Fruit fly (Drosophila melanogaster) whole organism, prepupa: ENCODE data around the gene unc-4.

Source experiments
- CG10631 ChIP-seq: fragments of 200-800 bp; sonication (Bioruptor generic); optimal IDR thresholded peaks from 2 replicates; lab custom pipeline; 2016; ENCODE audit warnings: missing biosample characterization, missing genetic modification characterization
- CG10669 ChIP-seq: fragments of 200-800 bp; sonication (Bioruptor generic); optimal IDR thresholded peaks from 3 replicates; lab custom pipeline; 2018; ENCODE audit warnings: missing biosample characterization, mild to moderate bottlenecking, missing genetic modification characterization, moderate library complexity
- CG11902 ChIP-seq: fragments of 200-800 bp; sonication (Bioruptor generic); optimal IDR thresholded peaks from 3 replicates; lab custom pipeline; 2016; ENCODE audit warnings: missing biosample characterization, missing genetic modification characterization
- CG15336 ChIP-seq: fragments of 200-800 bp; sonication (Bioruptor generic); IDR thresholded peaks from 2 replicates; pipeline ENCODE4 v1.3.6; 2022; ENCODE audit warnings: missing biosample characterization, missing genetic modification characterization
- CG1621 ChIP-seq: fragments of 200-800 bp; sonication (Bioruptor generic); optimal IDR thresholded peaks from 3 replicates; lab custom pipeline; 2018; ENCODE audit warnings: missing biosample characterization, mild to moderate bottlenecking, missing genetic modification characterization
- CG16779 ChIP-seq: fragments of 200-800 bp; sonication (Bioruptor generic); optimal IDR thresholded peaks from 3 replicates; lab custom pipeline; 2017; ENCODE audit warnings: missing biosample characterization, mild to moderate bottlenecking, missing genetic modification characterization
- CG31627 ChIP-seq: fragments of 200-800 bp; sonication (Bioruptor generic); optimal IDR thresholded peaks from 3 replicates; lab custom pipeline; 2016; ENCODE audit warnings: missing biosample characterization, missing genetic modification characterization
- CG32006 ChIP-seq: fragments of 200-800 bp; sonication (Bioruptor generic); optimal IDR thresholded peaks from 3 replicates; lab custom pipeline; 2017; ENCODE audit warnings: missing biosample characterization, mild to moderate bottlenecking, missing genetic modification characterization
- CG34406 ChIP-seq: fragments of 200-800 bp; sonication (Bioruptor generic); optimal IDR thresholded peaks from 3 replicates; lab custom pipeline; 2016; ENCODE audit warnings: missing biosample characterization, missing genetic modification characterization
- CG3919 ChIP-seq: fragments of 200-800 bp; sonication (Bioruptor generic); optimal IDR thresholded peaks from 3 replicates; lab custom pipeline; 2016; ENCODE audit warnings: missing biosample characterization, missing genetic modification characterization
- CG6163 ChIP-seq: fragments of 200-800 bp; sonication (Bioruptor generic); IDR thresholded peaks from 3 replicates; pipeline ENCODE4 v1.3.6; 2022; ENCODE audit warnings: missing biosample characterization, missing genetic modification characterization
- CG6276 ChIP-seq: fragments of 200-800 bp; sonication (Bioruptor generic); optimal IDR thresholded peaks from 2 replicates; lab custom pipeline; 2017; ENCODE audit warnings: missing biosample characterization, mild to moderate bottlenecking, missing genetic modification characterization
- CG6808 ChIP-seq: fragments of 200-800 bp; sonication (Bioruptor generic); optimal IDR thresholded peaks from 3 replicates; lab custom pipeline; 2017; ENCODE audit warnings: missing biosample characterization, missing genetic modification characterization, mild to moderate bottlenecking, moderate library complexity, missing genetic modification reagents
- CG7368 ChIP-seq: fragments of 200-800 bp; sonication (Bioruptor generic); optimal IDR thresholded peaks from 3 replicates; lab custom pipeline; 2016; ENCODE audit warnings: missing biosample characterization, missing genetic modification characterization
- CG8319 ChIP-seq: fragments of 200-800 bp; sonication (Bioruptor generic); optimal IDR thresholded peaks from 3 replicates; lab custom pipeline; 2016; ENCODE audit warnings: missing biosample characterization, missing genetic modification characterization
- CG8632 ChIP-seq: fragments of 200-800 bp; sonication (Bioruptor generic); optimal IDR thresholded peaks from 3 replicates; lab custom pipeline; 2016; ENCODE audit warnings: missing biosample characterization, missing genetic modification characterization
- CG9139 ChIP-seq: fragments of 200-800 bp; sonication (Bioruptor generic); optimal IDR thresholded peaks from 3 replicates; lab custom pipeline; 2017; ENCODE audit warnings: missing biosample characterization, mild to moderate bottlenecking, missing genetic modification characterization
- Eip75B ChIP-seq: fragments of 200-800 bp; sonication (Bioruptor generic); optimal IDR thresholded peaks from 3 replicates; lab custom pipeline; 2016; ENCODE audit warnings: missing biosample characterization, missing genetic modification characterization
- Eip78C ChIP-seq: fragments of 200-800 bp; sonication (Bioruptor generic); peaks from one replicate; lab custom pipeline; 2016; ENCODE audit warnings: missing biosample characterization, missing genetic modification characterization
- Ets96B ChIP-seq: fragments of 200-800 bp; optimal IDR thresholded peaks from 2 replicates; lab custom pipeline; 2019; ENCODE audit warnings: missing biosample characterization, mild to moderate bottlenecking, missing genetic modification characterization, moderate library complexity
- Hr39 ChIP-seq: fragments of 200-800 bp; sonication (Bioruptor generic); optimal IDR thresholded peaks from 2 replicates; lab custom pipeline; 2016; ENCODE audit warnings: missing biosample characterization, missing genetic modification characterization
- Hr4 ChIP-seq: fragments of 200-800 bp; sonication (Bioruptor generic); optimal IDR thresholded peaks from 3 replicates; lab custom pipeline; 2016; ENCODE audit warnings: missing biosample characterization, missing genetic modification characterization
- Lpt ChIP-seq: fragments of 200-800 bp; sonication (Bioruptor generic); optimal IDR thresholded peaks from 3 replicates; lab custom pipeline; 2016; ENCODE audit warnings: missing biosample characterization, missing genetic modification characterization
- OdsH ChIP-seq: fragments of 200-800 bp; sonication (Bioruptor generic); optimal IDR thresholded peaks from 3 replicates; lab custom pipeline; 2016; ENCODE audit warnings: missing biosample characterization, missing genetic modification characterization
- Smox ChIP-seq: fragments of 200-800 bp; sonication (Bioruptor generic); optimal IDR thresholded peaks from 3 replicates; lab custom pipeline; 2016; ENCODE audit warnings: missing biosample characterization, missing genetic modification characterization
- Sox102F ChIP-seq: fragments of 200-800 bp; sonication (Bioruptor generic); optimal IDR thresholded peaks from 2 replicates; lab custom pipeline; 2016; ENCODE audit warnings: missing biosample characterization, mild to moderate bottlenecking, missing genetic modification characterization
- Sox14 ChIP-seq: fragments of 200-800 bp; sonication (Bioruptor generic); optimal IDR thresholded peaks from 3 replicates; lab custom pipeline; 2016; ENCODE audit warnings: missing biosample characterization, missing genetic modification characterization
- achi ChIP-seq: fragments of 200-800 bp; sonication (Bioruptor generic); optimal IDR thresholded peaks from 3 replicates; lab custom pipeline; 2016; ENCODE audit warnings: missing biosample characterization, missing genetic modification characterization
- acj6 ChIP-seq: fragments of 200-800 bp; sonication (Bioruptor generic); optimal IDR thresholded peaks from 3 replicates; lab custom pipeline; 2016; ENCODE audit warnings: missing biosample characterization, missing genetic modification characterization
- dac ChIP-seq: fragments of 200-800 bp; sonication (Bioruptor generic); optimal IDR thresholded peaks from 2 replicates; lab custom pipeline; 2017; ENCODE audit warnings: missing biosample characterization, mild to moderate bottlenecking, missing genetic modification characterization
- dsx ChIP-seq: fragments of 200-800 bp; optimal IDR thresholded peaks from 3 replicates; lab custom pipeline; 2019; ENCODE audit warnings: missing biosample characterization, mild to moderate bottlenecking, missing genetic modification characterization, moderate library complexity; ENCODE audit not compliant: poor library complexity, severe bottlenecking
- eg ChIP-seq: fragments of 200-800 bp; sonication (Bioruptor generic); IDR thresholded peaks from 3 replicates; pipeline ENCODE4 v1.3.6; 2022; ENCODE audit warnings: missing biosample characterization, missing genetic modification characterization
- esn ChIP-seq: fragments of 200-800 bp; sonication (Bioruptor generic); optimal IDR thresholded peaks from 2 replicates; lab custom pipeline; 2016; ENCODE audit warnings: missing biosample characterization, mild to moderate bottlenecking, missing genetic modification characterization, moderate library complexity
- fd59A ChIP-seq: fragments of 200-800 bp; sonication (Bioruptor generic); optimal IDR thresholded peaks from 2 replicates; lab custom pipeline; 2017; ENCODE audit warnings: missing biosample characterization, mild to moderate bottlenecking, missing genetic modification characterization, missing genetic modification reagents
- fd85E ChIP-seq: fragments of 200-800 bp; sonication (Bioruptor generic); optimal IDR thresholded peaks from 3 replicates; lab custom pipeline; 2016; ENCODE audit warnings: missing biosample characterization, missing genetic modification characterization
- fkh ChIP-seq: fragments of 200-800 bp; sonication (Bioruptor generic); optimal IDR thresholded peaks from 3 replicates; lab custom pipeline; 2017; ENCODE audit warnings: missing biosample characterization, mild to moderate bottlenecking, missing genetic modification characterization, moderate library complexity
- lz ChIP-seq: fragments of 200-800 bp; sonication (Bioruptor generic); optimal IDR thresholded peaks from 3 replicates; lab custom pipeline; 2016; ENCODE audit warnings: missing biosample characterization, missing genetic modification characterization
- net ChIP-seq: fragments of 200-800 bp; sonication (Bioruptor generic); optimal IDR thresholded peaks from 3 replicates; lab custom pipeline; 2016; ENCODE audit warnings: missing biosample characterization, missing genetic modification characterization
- salr ChIP-seq, 2 experiments: fragments of 200-800 bp; sonication (Bioruptor generic); optimal IDR thresholded peaks; 3 replicates each; lab custom pipeline; 2016 to 2018; ENCODE audit warnings: missing biosample characterization in 2 of 2, missing genetic modification characterization in 2 of 2, mild to moderate bottlenecking in 1 of 2
- spab ChIP-seq: fragments of 200-800 bp; sonication (Bioruptor generic); optimal IDR thresholded peaks from 2 replicates; lab custom pipeline; 2017; ENCODE audit warnings: missing biosample characterization, mild to moderate bottlenecking, missing genetic modification characterization, missing genetic modification reagents
- ss ChIP-seq, 2 experiments: fragments of 200-800 bp; sonication (Bioruptor generic); optimal IDR thresholded peaks; 2 replicates in 1 of 2; 3 replicates in 1 of 2; lab custom pipeline; 2017 to 2018; ENCODE audit warnings: mild to moderate bottlenecking in 2 of 2, missing biosample characterization in 2 of 2, missing genetic modification characterization in 2 of 2, moderate library complexity in 1 of 2
- topi ChIP-seq: fragments of 200-800 bp; sonication (Bioruptor generic); optimal IDR thresholded peaks from 3 replicates; lab custom pipeline; 2016; ENCODE audit warnings: missing biosample characterization, missing genetic modification characterization

unc-4 gene

DNA sequence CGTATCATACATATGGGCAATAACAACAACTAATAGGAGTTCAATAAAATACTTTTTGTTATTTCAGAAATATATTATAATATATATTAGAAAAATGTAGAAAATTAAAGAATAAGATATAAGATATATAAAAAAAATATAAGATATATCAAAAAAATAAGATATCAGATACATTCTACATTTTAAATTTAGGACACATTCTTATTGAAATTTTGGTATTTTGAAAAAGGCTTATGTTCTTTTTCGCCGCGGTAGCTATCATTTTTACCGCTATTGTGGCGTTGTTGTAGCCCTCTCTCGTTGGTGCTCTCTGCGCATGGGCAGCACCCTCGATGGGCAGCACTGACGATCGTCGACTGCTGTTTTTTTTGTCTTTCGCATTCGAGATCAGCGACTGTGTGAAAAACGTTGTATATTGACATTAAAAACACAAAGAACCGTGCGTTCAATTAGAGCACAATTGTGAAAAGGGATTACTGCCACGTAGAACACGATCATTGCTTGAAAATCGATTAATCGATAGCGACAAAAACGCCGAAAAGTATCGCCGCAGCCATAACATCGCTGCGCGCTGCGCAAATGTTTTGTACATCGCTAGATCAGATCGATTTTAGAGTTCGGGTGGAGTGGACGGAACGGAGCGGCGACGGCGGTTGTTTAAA, 30.4 kb upstream of the unc-4 start (continued):
- TF ChIP-seq CG10669 (GFP tag; lab: Kevin White, UChicago) (peak; percentile 17), dac (no peak), lz (GFP tag; lab: Kevin White, UChicago) (peak; percentile 49), CG6276 (GFP tag; lab: Kevin White, UChicago) (peak; percentile 37), CG31627 (GFP tag; lab: Kevin White, UChicago) (no peak), CG1621 (tag; lab: Kevin White, UChicago) (no peak), Sox102F (GFP tag; lab: Kevin White, UChicago) (peak; percentile 16), dsx (GFP tag; lab: Kevin White, UChicago) (no peak), acj6 (GFP tag; lab: Kevin White, UChicago) (peak; percentile 33), OdsH (GFP tag; lab: Kevin White, UChicago) (peak; percentile 29), Smox (peak; percentile 26), CG15336 (peak; percentile 59; the same call in 1 of the 2 replicates), Eip78C (GFP tag; lab: Kevin White, UChicago) (no peak), Sox14 (GFP tag; lab: Kevin White, UChicago) (peak; percentile 50), salr (GFP tag; optimal IDR thresholded peaks at IDR 0.05; lab: Kevin White, UChicago) (no peak), CG3919 (GFP tag; lab: Kevin White, UChicago) (no peak), achi (GFP tag; lab: Kevin White, UChicago) (peak; percentile 31), eg (GFP tag; lab: Robert Waterston, UW) (peak; percentile 69; the same call in 2 of the 3 replicates), fd85E (GFP tag; lab: Kevin White, UChicago) (no peak), esn (GFP tag; lab: Kevin White, UChicago) (peak; percentile 37), Eip75B (GFP tag; lab: Kevin White, UChicago) (peak; percentile 8)

DNA sequence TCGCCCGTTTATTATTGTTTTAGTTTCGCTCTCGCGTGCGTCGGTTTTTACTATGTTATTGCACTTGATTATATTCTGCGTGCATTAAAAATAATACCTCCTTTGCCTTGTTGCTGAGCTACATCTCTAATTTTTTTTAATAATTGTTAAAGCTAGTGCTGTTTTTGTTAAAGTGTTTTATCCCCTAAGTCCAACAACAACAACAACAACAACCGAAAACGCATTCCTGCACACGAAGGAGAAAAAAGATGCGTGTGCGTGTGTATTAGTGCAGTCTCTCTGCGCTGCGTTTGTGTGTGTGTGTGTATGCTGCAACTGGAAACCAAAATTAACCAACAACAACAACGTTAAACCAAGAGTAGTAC, 29.9 kb upstream of the unc-4 start:
- TF ChIP-seq OdsH (GFP tag; lab: Kevin White, UChicago) (no peak), Sox102F (GFP tag; lab: Kevin White, UChicago) (peak; percentile 14), CG6163 (GFP tag; lab: Robert Waterston, UW) (peak; percentile 20; the same call in 1 of the 3 replicates), Hr4 (GFP tag; lab: Kevin White, UChicago) (no peak), CG15336 (peak; percentile 37; the same call in 1 of the 2 replicates), Hr39 (GFP tag; lab: Kevin White, UChicago) (peak; percentile 6), Eip78C (GFP tag; lab: Kevin White, UChicago) (peak; percentile 69), CG11902 (GFP tag; lab: Kevin White, UChicago) (no peak)

DNA sequence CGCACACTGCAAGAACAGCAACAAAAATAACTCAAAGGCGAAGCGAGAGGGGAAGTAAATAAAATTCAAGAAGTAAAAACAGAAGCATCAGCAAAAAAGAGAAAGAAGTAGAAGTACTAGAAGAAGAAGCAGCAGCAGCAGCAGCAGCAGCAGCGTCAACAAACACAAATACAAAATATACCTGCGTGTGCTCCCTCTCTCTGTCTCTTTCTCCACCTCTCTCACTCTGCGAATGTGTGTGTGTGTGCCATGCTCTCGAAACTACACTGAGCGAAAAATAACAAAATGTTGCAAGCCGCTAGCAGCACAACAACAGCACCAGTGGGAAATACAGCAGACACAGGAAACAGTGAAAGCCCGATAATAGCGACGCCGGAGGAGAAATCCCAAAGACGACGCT, 29.4 kb upstream of the unc-4 start:
- peak; percentile 36 for TF ChIP-seq Eip78C (GFP tag; lab: Kevin White, UChicago)
- TF ChIP-seq eg (GFP tag; lab: Robert Waterston, UW), result 0 out of 3 replicates have a peak, but pooled peaks have one; percentile 30
- no peak for TF ChIP-seq Hr39 (GFP tag; lab: Kevin White, UChicago)
- TF ChIP-seq OdsH (GFP tag; lab: Kevin White, UChicago), result no peak
- TF ChIP-seq esn (GFP tag; lab: Kevin White, UChicago), result no peak
- no peak for TF ChIP-seq dac
- TF ChIP-seq CG6163 (GFP tag; lab: Robert Waterston, UW), result peak; percentile 54; the same call in 2 of the 3 replicates
- peak; percentile 1 for TF ChIP-seq CG10631
- no peak for TF ChIP-seq CG16779 (tag; lab: Kevin White, UChicago)
- no peak for TF ChIP-seq CG34406 (GFP tag; lab: Kevin White, UChicago)
- TF ChIP-seq net (GFP tag; lab: Kevin White, UChicago), result no peak
- no peak for TF ChIP-seq Ets96B
- TF ChIP-seq CG31627 (GFP tag; lab: Kevin White, UChicago), result no peak
- no peak for TF ChIP-seq CG7368
- TF ChIP-seq CG6808 (GFP tag; lab: Kevin White, UChicago), result no peak
- peak; percentile 17 for TF ChIP-seq dsx (GFP tag; lab: Kevin White, UChicago)
- TF ChIP-seq CG8632 (GFP tag; lab: Kevin White, UChicago), result no peak
- no peak for TF ChIP-seq CG8319 (GFP tag; lab: Kevin White, UChicago)
- no peak for TF ChIP-seq CG9139 (GFP tag; lab: Kevin White, UChicago)
- TF ChIP-seq Hr4 (GFP tag; lab: Kevin White, UChicago), result peak; percentile 8
- TF ChIP-seq fd85E (GFP tag; lab: Kevin White, UChicago), result no peak
- TF ChIP-seq CG10669 (GFP tag; lab: Kevin White, UChicago), result no peak
- no peak for TF ChIP-seq Eip75B (GFP tag; lab: Kevin White, UChicago)
- peak; percentile 8 for TF ChIP-seq achi (GFP tag; lab: Kevin White, UChicago)
- no peak for TF ChIP-seq fd59A (GFP tag; lab: Kevin White, UChicago)
- peak; percentile 31 for TF ChIP-seq CG32006 (GFP tag; lab: Kevin White, UChicago)
- TF ChIP-seq ss (GFP tag; optimal IDR thresholded peaks at IDR 0.05; lab: Kevin White, UChicago), result peak; percentile 3 to 34
- no peak for TF ChIP-seq Lpt (GFP tag; lab: Kevin White, UChicago)
- no peak for TF ChIP-seq Sox102F (GFP tag; lab: Kevin White, UChicago)
- no peak for TF ChIP-seq spab
- no peak for TF ChIP-seq Smox
- TF ChIP-seq topi (GFP tag; lab: Kevin White, UChicago), result no peak
- TF ChIP-seq fkh (GFP tag; lab: Kevin White, UChicago), result peak; percentile 57
- peak; percentile 21 for TF ChIP-seq CG3919 (GFP tag; lab: Kevin White, UChicago)
